Worm (Caenorhabditis elegans): ENCODE measurements around the gene ZK1067.3.

DNA sequence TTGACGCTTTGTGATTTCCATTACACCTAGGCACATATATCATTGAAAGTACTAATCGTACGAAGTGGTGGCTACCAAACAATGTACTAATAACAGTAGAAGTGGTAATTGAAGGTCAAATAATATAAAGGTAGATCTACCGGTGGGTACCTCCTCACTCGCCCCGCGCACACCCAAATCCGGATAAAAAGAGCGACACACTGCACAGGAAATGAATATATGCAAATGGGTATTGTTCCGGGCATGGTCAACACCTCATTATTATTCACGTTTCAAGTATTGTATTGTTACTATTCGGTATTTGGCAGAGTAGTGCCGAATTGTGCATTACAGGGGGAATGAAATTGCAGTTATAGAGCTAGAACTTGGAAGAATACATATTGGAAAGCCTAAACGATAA is 43.2 kb downstream of the ZK1067.3 start:
- TF ChIP-seq him-1 (tag; optimal IDR thresholded peaks at IDR 0.05): no peak
- no peak for TF ChIP-seq W03F9.2 (tag; optimal IDR thresholded peaks at IDR 0.05)
- TF ChIP-seq dao-5 (tag; optimal IDR thresholded peaks at IDR 0.05): no peak
